Worm (Caenorhabditis elegans): ENCODE results near the gene C02F5.5.

The C02F5.5 gene

DNA sequence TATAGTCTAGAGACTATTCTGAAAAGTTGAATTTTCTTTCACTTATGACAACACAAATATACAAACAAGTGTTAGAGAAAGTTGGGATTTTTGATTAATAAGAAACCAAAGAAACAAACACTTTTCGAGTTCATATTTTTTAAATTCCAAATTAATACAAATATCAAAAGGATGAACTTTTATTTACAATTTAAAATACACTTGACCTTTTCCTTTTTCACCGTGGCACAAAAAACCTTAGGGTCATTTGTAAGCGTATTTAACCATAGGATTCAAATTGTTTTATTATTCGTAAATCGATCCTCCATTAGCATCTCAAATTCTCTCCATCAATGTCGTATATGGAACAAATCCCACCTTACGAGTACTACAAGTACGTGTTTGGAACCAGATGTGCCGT lies at the start of gene C02F5.5:
Gene C02F5.5, plus strand, starts transcription at position 301 of the 400 bp plus-strand sequence.
- TF ChIP-seq F13C5.2 (tag; optimal IDR thresholded peaks at IDR 0.05) (no peak), hmbx-1 (tag; optimal IDR thresholded peaks at IDR 0.05) (no peak), scrt-1 (GFP tag; IDR thresholded peaks at IDR 0.05) (no peak), ets-7 (tag; optimal IDR thresholded peaks at IDR 0.05) (no peak), flt-1 (GFP tag; IDR thresholded peaks at IDR 0.05) (no peak), pes-1 (GFP tag; IDR thresholded peaks at IDR 0.05) (no peak), tbx-11 (GFP tag; IDR thresholded peaks at IDR 0.05) (no peak), tbx-37 (GFP tag; conservative IDR thresholded peaks at IDR 0.05) (no peak)

DNA sequence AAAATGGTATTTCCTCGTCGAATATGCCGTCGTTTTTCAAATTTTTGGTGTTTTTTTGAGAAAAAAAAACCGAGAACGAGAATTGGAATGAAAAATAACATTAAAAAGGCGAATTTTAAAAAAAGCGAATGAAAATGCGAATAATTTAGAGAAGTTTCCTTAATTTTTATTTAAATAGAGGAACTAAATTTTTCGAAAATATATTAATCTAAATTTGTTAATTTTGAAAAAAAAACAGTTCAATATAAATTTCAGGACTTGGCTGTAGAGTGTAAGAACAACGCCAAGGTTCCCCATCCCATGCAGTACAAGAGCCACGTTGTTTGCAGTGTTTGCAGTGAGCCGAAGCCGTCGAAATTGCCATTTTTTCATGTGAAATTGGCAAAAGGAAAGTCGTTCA lies 45.5 kb upstream of the C02F5.5 start, which contains the start of gene C50C3.19:
Gene C50C3.19, plus strand, starts transcription at position 301 of the 400 bp plus-strand sequence.
- TF ChIP-seq tbx-37 (GFP tag; conservative IDR thresholded peaks at IDR 0.05) (no peak), sea-1 (GFP tag; conservative IDR thresholded peaks at IDR 0.05) (no peak), pes-1 (GFP tag; IDR thresholded peaks at IDR 0.05) (no peak), ceh-13 (GFP tag; optimal IDR thresholded peaks at IDR 0.05) (no peak), tra-4 (tag; optimal IDR thresholded peaks at IDR 0.05) (no peak), aly-1 (tag; optimal IDR thresholded peaks at IDR 0.05) (no peak)

DNA sequence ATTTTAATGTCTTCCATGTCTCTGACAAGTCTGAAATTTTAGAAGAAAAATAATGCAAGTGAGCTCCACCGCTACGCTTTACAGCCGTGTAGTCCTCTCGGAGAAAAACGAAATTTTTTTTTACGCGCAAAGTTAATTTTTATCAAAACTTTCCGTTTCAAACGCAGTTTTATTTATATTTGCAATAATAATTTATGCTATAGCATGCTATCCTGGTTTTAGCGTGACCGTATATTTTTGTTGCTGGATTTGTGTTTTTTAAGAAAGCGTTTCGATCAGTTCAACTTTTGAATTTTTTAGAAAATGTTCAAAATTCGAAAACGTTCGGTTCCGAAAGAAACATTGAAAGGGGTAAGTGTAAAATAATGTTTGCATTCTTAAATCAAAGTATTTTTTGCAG lies 44.3 kb upstream of the C02F5.5 start, which contains the start of gene C50C3.1:
Gene C50C3.1, plus strand, starts transcription at position 301 of the 400 bp plus-strand sequence.
- TF ChIP-seq aly-1 (tag; optimal IDR thresholded peaks at IDR 0.05), result no peak
- no peak for TF ChIP-seq hnd-1 (tag; optimal IDR thresholded peaks at IDR 0.05)
- TF ChIP-seq B0310.2 (tag; optimal IDR thresholded peaks at IDR 0.05), result no peak
- no peak for TF ChIP-seq hmg-4 (GFP tag; optimal IDR thresholded peaks at IDR 0.05)
- TF ChIP-seq hmbx-1 (tag; optimal IDR thresholded peaks at IDR 0.05), result no peak
- no peak for TF ChIP-seq ceh-36 (tag; optimal IDR thresholded peaks at IDR 0.05)
- no peak for TF ChIP-seq F13C5.2 (tag; optimal IDR thresholded peaks at IDR 0.05)
- TF ChIP-seq scrt-1 (GFP tag; IDR thresholded peaks at IDR 0.05), result no peak
- no peak for TF ChIP-seq ceh-13 (GFP tag; optimal IDR thresholded peaks at IDR 0.05)
- TF ChIP-seq tbx-11 (GFP tag; IDR thresholded peaks at IDR 0.05), result no peak
- no peak for TF ChIP-seq ets-7 (tag; optimal IDR thresholded peaks at IDR 0.05)
- no peak for TF ChIP-seq pes-1 (GFP tag; IDR thresholded peaks at IDR 0.05)
- TF ChIP-seq sea-1 (GFP tag; conservative IDR thresholded peaks at IDR 0.05), result no peak
- TF ChIP-seq tbx-37 (GFP tag; conservative IDR thresholded peaks at IDR 0.05), result no peak
- no peak for TF ChIP-seq flt-1 (GFP tag; IDR thresholded peaks at IDR 0.05)
- no peak for TF ChIP-seq tra-4 (tag; optimal IDR thresholded peaks at IDR 0.05)
- no peak for TF ChIP-seq ama-1 (optimal IDR thresholded peaks at IDR 0.05)

- TF ChIP-seq tbx-37 (GFP tag; conservative IDR thresholded peaks at IDR 0.05) (no peak), B0310.2 (tag; optimal IDR thresholded peaks at IDR 0.05) (no peak), flt-1 (GFP tag; IDR thresholded peaks at IDR 0.05) (no peak), tra-4 (tag; optimal IDR thresholded peaks at IDR 0.05) (no peak), scrt-1 (GFP tag; IDR thresholded peaks at IDR 0.05) (no peak), sea-1 (GFP tag; conservative IDR thresholded peaks at IDR 0.05) (no peak), hmbx-1 (tag; optimal IDR thresholded peaks at IDR 0.05) (no peak), tbx-11 (GFP tag; IDR thresholded peaks at IDR 0.05) (no peak), ceh-13 (GFP tag; optimal IDR thresholded peaks at IDR 0.05) (no peak), ceh-36 (tag; optimal IDR thresholded peaks at IDR 0.05) (no peak), ama-1 (optimal IDR thresholded peaks at IDR 0.05) (no peak), ets-7 (tag; optimal IDR thresholded peaks at IDR 0.05) (no peak), aly-1 (tag; optimal IDR thresholded peaks at IDR 0.05) (no peak), pes-1 (GFP tag; IDR thresholded peaks at IDR 0.05) (no peak)
Measured at ce11 chrIII:8199060-8199459, 36.9 kb upstream of the C02F5.5 start.

ce11 chrIII:8201117-8201516 lies 34.9 kb upstream of the C02F5.5 start, which contains the start of gene unc-36:
Gene unc-36, minus strand, starts transcription at chrIII:8201217.
- TF ChIP-seq scrt-1 (GFP tag; IDR thresholded peaks at IDR 0.05), result no peak

- TF ChIP-seq hmg-4 (GFP tag; optimal IDR thresholded peaks at IDR 0.05), result no peak
- TF ChIP-seq ceh-13 (GFP tag; optimal IDR thresholded peaks at IDR 0.05), result no peak
- no peak for TF ChIP-seq tra-4 (tag; optimal IDR thresholded peaks at IDR 0.05)
- no peak for TF ChIP-seq aly-1 (tag; optimal IDR thresholded peaks at IDR 0.05)
- TF ChIP-seq pes-1 (GFP tag; IDR thresholded peaks at IDR 0.05), result no peak
- peak; percentile 0 for TF ChIP-seq ceh-36 (tag; optimal IDR thresholded peaks at IDR 0.05)
Measured at ce11 chrIII:8201760-8202159, 34.2 kb upstream of the C02F5.5 start.

- no peak for TF ChIP-seq hmbx-1 (tag; optimal IDR thresholded peaks at IDR 0.05)
- no peak for TF ChIP-seq aly-1 (tag; optimal IDR thresholded peaks at IDR 0.05)
- TF ChIP-seq ceh-36 (tag; optimal IDR thresholded peaks at IDR 0.05), result no peak
- no peak for TF ChIP-seq tbx-11 (GFP tag; IDR thresholded peaks at IDR 0.05)
- TF ChIP-seq hnd-1 (tag; optimal IDR thresholded peaks at IDR 0.05), result no peak
- no peak for TF ChIP-seq pes-1 (GFP tag; IDR thresholded peaks at IDR 0.05)
- no peak for TF ChIP-seq ceh-13 (GFP tag; optimal IDR thresholded peaks at IDR 0.05)
- no peak for TF ChIP-seq F13C5.2 (tag; optimal IDR thresholded peaks at IDR 0.05)
- TF ChIP-seq hmg-4 (GFP tag; optimal IDR thresholded peaks at IDR 0.05), result no peak
- TF ChIP-seq flt-1 (GFP tag; IDR thresholded peaks at IDR 0.05), result no peak
- TF ChIP-seq tbx-37 (GFP tag; conservative IDR thresholded peaks at IDR 0.05), result no peak
- no peak for TF ChIP-seq ets-7 (tag; optimal IDR thresholded peaks at IDR 0.05)
- no peak for TF ChIP-seq scrt-1 (GFP tag; IDR thresholded peaks at IDR 0.05)
- TF ChIP-seq ama-1 (optimal IDR thresholded peaks at IDR 0.05), result no peak
- no peak for TF ChIP-seq tra-4 (tag; optimal IDR thresholded peaks at IDR 0.05)
- TF ChIP-seq B0310.2 (tag; optimal IDR thresholded peaks at IDR 0.05), result no peak
- no peak for TF ChIP-seq sea-1 (GFP tag; conservative IDR thresholded peaks at IDR 0.05)
Measured at ce11 chrIII:8202754-8203153, 33.2 kb upstream of the C02F5.5 start, which contains the start of gene snb-5. Gene snb-5, plus strand, starts transcription at chrIII:8203054.

ce11 chrIII:8209775-8210174 lies 26.2 kb upstream of the C02F5.5 start, which contains the start of gene C30A5.10:
Gene C30A5.10, minus strand, starts transcription at chrIII:8209875.
- TF ChIP-seq F13C5.2 (tag; optimal IDR thresholded peaks at IDR 0.05), result no peak
- TF ChIP-seq hmbx-1 (tag; optimal IDR thresholded peaks at IDR 0.05), result no peak
- TF ChIP-seq aly-1 (tag; optimal IDR thresholded peaks at IDR 0.05), result no peak
- no peak for TF ChIP-seq flt-1 (GFP tag; IDR thresholded peaks at IDR 0.05)
- TF ChIP-seq tbx-11 (GFP tag; IDR thresholded peaks at IDR 0.05), result no peak
- no peak for TF ChIP-seq hmg-4 (GFP tag; optimal IDR thresholded peaks at IDR 0.05)
- no peak for TF ChIP-seq sea-1 (GFP tag; conservative IDR thresholded peaks at IDR 0.05)
- TF ChIP-seq scrt-1 (GFP tag; IDR thresholded peaks at IDR 0.05), result no peak
- no peak for TF ChIP-seq ets-7 (tag; optimal IDR thresholded peaks at IDR 0.05)
- no peak for TF ChIP-seq hnd-1 (tag; optimal IDR thresholded peaks at IDR 0.05)
- TF ChIP-seq tra-4 (tag; optimal IDR thresholded peaks at IDR 0.05), result no peak
- no peak for TF ChIP-seq ceh-36 (tag; optimal IDR thresholded peaks at IDR 0.05)

All from whole organism, early embryonic.